Worm (Caenorhabditis elegans) whole organism, L1 larva: Measurements from ENCODE around the gene srd-66.

ENCODE experiments used
- aly-2 ChIP-seq: fragments of 150-350 bp; optimal IDR thresholded peaks from 2 replicates; lab custom pipeline; 2014; ENCODE audit warnings: missing biosample characterization, missing genetic modification characterization
- ceh-63 ChIP-seq: fragments of 200-800 bp; sonication (Bioruptor generic); optimal IDR thresholded peaks from 2 replicates; lab custom pipeline; 2018; ENCODE audit warnings: mild to moderate bottlenecking, missing genetic modification characterization, missing compliant biosample characterization
- ceh-82 ChIP-seq, 3 experiments: fragments of 150-350 bp in 1 of 3; sonication (generic microtip) in 2 of 3; optimal IDR thresholded peaks; 2 replicates each; lab custom pipeline; 2014 to 2017; ENCODE audit warnings: missing biosample characterization in 3 of 3, missing genetic modification characterization in 3 of 3
- ceh-88 ChIP-seq: fragments of 200-800 bp; sonication (Bioruptor generic); IDR thresholded peaks from 2 replicates; pipeline ENCODE4 v1.3.6; 2022; ENCODE audit warnings: missing genetic modification characterization, missing compliant biosample characterization
- ces-1 ChIP-seq: fragments of 150-350 bp; optimal IDR thresholded peaks from 2 replicates; lab custom pipeline; 2014; ENCODE audit warnings: missing biosample characterization, missing genetic modification reagents, missing genetic modification characterization
- efl-1 ChIP-seq, 4 experiments: fragments of 150-350 bp; optimal IDR thresholded peaks in 3 of 4; peaks in 1 of 4; 1 replicate in 1 of 4; 2 replicates in 3 of 4; lab custom pipeline; 2014; ENCODE audit warnings: missing biosample characterization in 2 of 4, missing genetic modification characterization in 2 of 4, missing genetic modification reagents in 2 of 4
- egl-13 ChIP-seq: sonication (generic microtip); optimal IDR thresholded peaks from 2 replicates; lab custom pipeline; 2016; ENCODE audit warnings: missing genotype, missing genetic modification reagents, missing genetic modification characterization, missing compliant biosample characterization
- hlh-17 ChIP-seq: fragments of 200-800 bp; sonication (Bioruptor generic); optimal IDR thresholded peaks from 2 replicates; lab custom pipeline; 2018; ENCODE audit warnings: missing genetic modification characterization, mild to moderate bottlenecking, missing compliant biosample characterization, moderate library complexity, borderline replicate concordance
- lin-13 ChIP-seq: fragments of 150-350 bp; optimal IDR thresholded peaks from 2 replicates; lab custom pipeline; 2014; ENCODE audit warnings: missing biosample characterization, missing genetic modification reagents, missing genetic modification characterization
- lsy-2 ChIP-seq, 2 experiments: fragments of 150-350 bp; optimal IDR thresholded peaks; 2 replicates each; lab custom pipeline; 2014; ENCODE audit warnings: missing biosample characterization in 2 of 2, missing genetic modification characterization in 2 of 2
- mab-9 ChIP-seq: fragments of 200-800 bp; sonication (Bioruptor generic); IDR thresholded peaks from 2 replicates; pipeline ENCODE4 v1.3.6; 2022; ENCODE audit warnings: missing genetic modification reagents, missing genetic modification characterization, missing compliant biosample characterization
- mep-1 ChIP-seq: fragments of 150-350 bp; optimal IDR thresholded peaks from 2 replicates; lab custom pipeline; 2014; ENCODE audit warnings: missing biosample characterization, missing genetic modification characterization
- nhr-11 ChIP-seq: fragments of 150-350 bp; optimal IDR thresholded peaks from 2 replicates; lab custom pipeline; 2014; ENCODE audit warnings: missing biosample characterization, missing genetic modification characterization
- nhr-19 ChIP-seq: fragments of 200-800 bp; sonication (Bioruptor generic); conservative IDR thresholded peaks from 2 replicates; pipeline ENCODE4 v1.3.6; 2022; ENCODE audit warnings: missing genetic modification characterization, missing compliant biosample characterization
- nhr-47 ChIP-seq: sonication (generic microtip); optimal IDR thresholded peaks from 2 replicates; lab custom pipeline; 2016; ENCODE audit warnings: mild to moderate bottlenecking, missing genetic modification characterization, moderate library complexity, missing compliant biosample characterization
- nhr-71 ChIP-seq: sonication (generic microtip); optimal IDR thresholded peaks from 2 replicates; lab custom pipeline; 2016; ENCODE audit warnings: mild to moderate bottlenecking, missing genetic modification characterization, moderate library complexity, missing compliant biosample characterization
- nhr-85 ChIP-seq: sonication (generic microtip); peaks from one replicate; lab custom pipeline; 2016; ENCODE audit warnings: missing genetic modification characterization, inconsistent platforms, missing compliant biosample characterization
- pag-3 ChIP-seq: sonication (generic microtip); optimal IDR thresholded peaks from 2 replicates; lab custom pipeline; 2017; ENCODE audit warnings: missing genetic modification characterization, mild to moderate bottlenecking, missing compliant biosample characterization, antibody characterized with exemption, borderline replicate concordance; ENCODE audit not compliant: insufficient read depth
- pqm-1 ChIP-seq: sonication (generic microtip); optimal IDR thresholded peaks from 3 replicates; lab custom pipeline; 2017; ENCODE audit warnings: missing biosample characterization, missing genetic modification characterization
- snu-23 ChIP-seq: sonication (generic microtip); optimal IDR thresholded peaks from 2 replicates; lab custom pipeline; 2016; ENCODE audit warnings: missing genetic modification characterization, missing compliant biosample characterization
- sup-37 ChIP-seq: fragments of 200-800 bp; sonication (Bioruptor generic); optimal IDR thresholded peaks from 2 replicates; lab custom pipeline; 2018; ENCODE audit warnings: mild to moderate bottlenecking, missing genetic modification characterization, missing compliant biosample characterization
- tbx-2 ChIP-seq: sonication (generic microtip); optimal IDR thresholded peaks from 2 replicates; lab custom pipeline; 2016; ENCODE audit warnings: missing genetic modification characterization, missing compliant biosample characterization
- unc-62 ChIP-seq: fragments of 150-350 bp; optimal IDR thresholded peaks from 2 replicates; lab custom pipeline; 2014; ENCODE audit warnings: missing biosample characterization, missing genetic modification reagents, missing genetic modification characterization
- unc-86 ChIP-seq: sonication (generic microtip); optimal IDR thresholded peaks from 2 replicates; lab custom pipeline; 2016; ENCODE audit warnings: missing genetic modification characterization, missing compliant biosample characterization
- unc-98 ChIP-seq: fragments of 200-800 bp; sonication (Bioruptor generic); IDR thresholded peaks from 2 replicates; pipeline ENCODE4 v1.3.6; 2022; ENCODE audit warnings: missing genetic modification characterization, missing compliant biosample characterization

Gene srd-66

ce11 chrIII:1937879-1938438 is 44.5 kb downstream of the srd-66 start:
- no peak for TF ChIP-seq efl-1 (optimal IDR thresholded peaks at IDR 0.05; lab: Kevin White, UChicago)
- TF ChIP-seq efl-1 (GFP tag; optimal IDR thresholded peaks at IDR 0.05 in 1 of 2; lab: Kevin White, UChicago): peak in 1 of 2 experiments; percentile 92
- TF ChIP-seq lin-13 (GFP tag; lab: Kevin White, UChicago): peak; percentile 70
- TF ChIP-seq lsy-2 (tag; optimal IDR thresholded peaks at IDR 0.05; lab: Kevin White, UChicago): peak; percentile 34 to 59
- TF ChIP-seq nhr-85: peak; percentile 17
- TF ChIP-seq nhr-71 (tag; lab: Kevin White, UChicago): no peak
- TF ChIP-seq pag-3 (tag; lab: Kevin White, UChicago): no peak

ce11 chrIII:1934141-1934540 is 48.3 kb downstream of the srd-66 start:
- TF ChIP-seq aly-2 (tag; lab: Kevin White, UChicago) (no peak), tbx-2 (no peak), nhr-85 (no peak), nhr-19 (no peak), ceh-82 (tag; optimal IDR thresholded peaks at IDR 0.05; lab: Kevin White, UChicago) (no peak), lsy-2 (tag; optimal IDR thresholded peaks at IDR 0.05; lab: Kevin White, UChicago) (no peak)

ce11 chrIII:1932018-1932417 is 50.4 kb downstream of the srd-66 start:
- no peak for TF ChIP-seq sup-37 (GFP tag; lab: Kevin White, UChicago)
- TF ChIP-seq ceh-63 (GFP tag; lab: Kevin White, UChicago): no peak
- no peak for TF ChIP-seq hlh-17 (GFP tag; lab: Kevin White, UChicago)
- TF ChIP-seq nhr-11 (tag; lab: Kevin White, UChicago): no peak
- TF ChIP-seq unc-86 (tag; lab: Kevin White, UChicago): no peak
- no peak for TF ChIP-seq ceh-88
- TF ChIP-seq nhr-85: no peak
- TF ChIP-seq mab-9 (GFP tag; lab: Robert Waterston, UW): no peak
- TF ChIP-seq pqm-1 (tag; lab: Kevin White, UChicago): no peak
- no peak for TF ChIP-seq unc-62 (GFP tag; lab: Kevin White, UChicago)
- TF ChIP-seq nhr-47 (tag; lab: Kevin White, UChicago): no peak
- no peak for TF ChIP-seq nhr-19
- no peak for TF ChIP-seq unc-98 (GFP tag; lab: Robert Waterston, UW)

- no peak for TF ChIP-seq egl-13
- TF ChIP-seq snu-23 (GFP tag; lab: Kevin White, UChicago): no peak
- peak; percentile 48 for TF ChIP-seq lin-13 (GFP tag; lab: Kevin White, UChicago)
- no peak for TF ChIP-seq ces-1 (GFP tag; lab: Kevin White, UChicago)
- peak; percentile 17 to 63 for TF ChIP-seq lsy-2 (tag; optimal IDR thresholded peaks at IDR 0.05; lab: Kevin White, UChicago)
- TF ChIP-seq mep-1 (tag; lab: Kevin White, UChicago): no peak
Measured at ce11 chrIII:1931509-1931908, 50.9 kb downstream of the srd-66 start.
